Worm (Caenorhabditis elegans): ENCODE data around the gene F15A4.10.
A peak's percentile ranks its signal among the peaks of the same experiment; 100 is the strongest.

F15A4.10 gene

ce11 chrII:12489903-12490302 lies 4.9 kb upstream of the F15A4.10 start, which contains the start of gene T21B4.15:
T21B4.15 (plus strand) TSS chrII:12490203.
- no peak for TF ChIP-seq ceh-8 (GFP tag; optimal IDR thresholded peaks at IDR 0.05)
- TF ChIP-seq dsc-1 (tag; optimal IDR thresholded peaks at IDR 0.05), result peak; percentile 53
- TF ChIP-seq nhr-28 (tag; optimal IDR thresholded peaks at IDR 0.05), result no peak
- TF ChIP-seq lin-14 (GFP tag; optimal IDR thresholded peaks at IDR 0.05), result peak; percentile 25
- TF ChIP-seq pax-3 (tag; optimal IDR thresholded peaks at IDR 0.05), result no peak
- TF ChIP-seq ztf-11 (tag; optimal IDR thresholded peaks at IDR 0.05), result no peak

ce11 chrII:12488810-12489209 lies 3.9 kb upstream of the F15A4.10 start:
- TF ChIP-seq efl-1 (optimal IDR thresholded peaks at IDR 0.05) (no peak), efl-1 (GFP tag; optimal IDR thresholded peaks at IDR 0.05 in 1 of 2) (no peak), nhr-19 (GFP tag; conservative IDR thresholded peaks at IDR 0.05) (no peak), pqm-1 (tag; optimal IDR thresholded peaks at IDR 0.05) (no peak), fos-1 (tag; optimal IDR thresholded peaks at IDR 0.05) (no peak), unc-86 (tag; optimal IDR thresholded peaks at IDR 0.05) (no peak), nhr-71 (tag; optimal IDR thresholded peaks at IDR 0.05) (no peak), hpl-2 (GFP tag; optimal IDR thresholded peaks at IDR 0.05) (no peak), efl-3 (GFP tag; optimal IDR thresholded peaks at IDR 0.05) (no peak), zag-1 (tag; optimal IDR thresholded peaks at IDR 0.05) (no peak), elt-2 (tag; optimal IDR thresholded peaks at IDR 0.05) (no peak), fkh-8 (tag; optimal IDR thresholded peaks at IDR 0.05) (peak; percentile 77), C34B4.2 (tag; optimal IDR thresholded peaks at IDR 0.05) (no peak), grh-1 (GFP tag; IDR thresholded peaks at IDR 0.05) (no peak), nhr-77 (tag; optimal IDR thresholded peaks at IDR 0.05) (no peak), lin-15B (tag; optimal IDR thresholded peaks at IDR 0.05) (no peak), jun-1 (tag; optimal IDR thresholded peaks at IDR 0.05) (no peak), sox-4 (tag; optimal IDR thresholded peaks at IDR 0.05) (peak; percentile 52), dsc-1 (tag; optimal IDR thresholded peaks at IDR 0.05) (peak; percentile 90), pax-3 (tag; optimal IDR thresholded peaks at IDR 0.05) (peak; percentile 60), fkh-4 (tag; optimal IDR thresholded peaks at IDR 0.05; ENCODE audit: borderline replicate concordance) (no peak), mep-1 (tag; optimal IDR thresholded peaks at IDR 0.05) (no peak), mdl-1 (tag; optimal IDR thresholded peaks at IDR 0.05) (no peak), sup-37 (GFP tag; optimal IDR thresholded peaks at IDR 0.05) (no peak)

- TF ChIP-seq zag-1 (tag; optimal IDR thresholded peaks at IDR 0.05), result no peak
Observed at ce11 chrII:12482622-12483021, 2.3 kb downstream of the F15A4.10 start, which contains the start of gene fbxb-102. fbxb-102 (plus strand) TSS chrII:12482922.

- TF ChIP-seq efl-1 (optimal IDR thresholded peaks at IDR 0.05), result no peak
- peak in 1 of 2 experiments; percentile 91 for TF ChIP-seq efl-1 (GFP tag; optimal IDR thresholded peaks at IDR 0.05 in 1 of 2)
- no peak for TF ChIP-seq ceh-82 (tag; optimal IDR thresholded peaks at IDR 0.05)
- TF ChIP-seq xbp-1 (tag; optimal IDR thresholded peaks at IDR 0.05), result no peak
- TF ChIP-seq C34B4.2 (tag; optimal IDR thresholded peaks at IDR 0.05), result no peak
- no peak for TF ChIP-seq unc-86 (tag; optimal IDR thresholded peaks at IDR 0.05)
- TF ChIP-seq mab-9 (GFP tag; IDR thresholded peaks at IDR 0.05), result no peak
Observed at ce11 chrII:12481645-12482044, 3.3 kb downstream of the F15A4.10 start.

ce11 chrII:12480811-12481210 lies 4.1 kb downstream of the F15A4.10 start, which contains the start of gene arrd-9:
arrd-9 (minus strand) TSS chrII:12480911.
- TF ChIP-seq nhr-77 (tag; optimal IDR thresholded peaks at IDR 0.05), result no peak
- TF ChIP-seq fkh-10 (GFP tag; optimal IDR thresholded peaks at IDR 0.05), result no peak
- no peak for TF ChIP-seq dsc-1 (tag; optimal IDR thresholded peaks at IDR 0.05)

ce11 chrII:12473406-12473805 lies 11.6 kb downstream of the F15A4.10 start, which contains the start of gene srg-17:
srg-17 (plus strand) TSS chrII:12473706.
- TF ChIP-seq mdl-1 (tag; optimal IDR thresholded peaks at IDR 0.05) (no peak), elt-3 (tag; optimal IDR thresholded peaks at IDR 0.05) (no peak), nhr-11 (tag; optimal IDR thresholded peaks at IDR 0.05) (no peak), ceh-8 (GFP tag; optimal IDR thresholded peaks at IDR 0.05) (no peak), efl-1 (optimal IDR thresholded peaks at IDR 0.05) (no peak), efl-1 (GFP tag; optimal IDR thresholded peaks at IDR 0.05 in 1 of 2) (peak in 1 of 2 experiments; percentile 48), nhr-90 (tag; optimal IDR thresholded peaks at IDR 0.05; ENCODE audit: poor library complexity) (no peak), aly-2 (tag; optimal IDR thresholded peaks at IDR 0.05) (no peak), hpl-2 (GFP tag; optimal IDR thresholded peaks at IDR 0.05) (no peak)
